Worm (Caenorhabditis elegans) whole organism, midembryonic: ENCODE measurements around the gene srw-62.

Experiments used
- T22C8.4 ChIP-seq: fragments of 200-800 bp; sonication (Bioruptor generic); IDR thresholded peaks from 2 replicates; pipeline ENCODE4 v1.3.6; 2022; ENCODE audit warnings: missing genetic modification characterization, missing compliant biosample characterization
- cog-1 ChIP-seq: sonication (generic microtip); optimal IDR thresholded peaks from 2 replicates; lab custom pipeline; 2016; ENCODE audit warnings: missing genetic modification characterization, missing compliant biosample characterization
- flt-1 ChIP-seq: fragments of 200-800 bp; sonication (Bioruptor generic); IDR thresholded peaks from 2 replicates; pipeline ENCODE4 v1.3.6; 2022; ENCODE audit warnings: missing genetic modification characterization, missing compliant biosample characterization
- klf-2 ChIP-seq: fragments of 200-800 bp; sonication (Bioruptor generic); conservative IDR thresholded peaks from 2 replicates; pipeline ENCODE4 v1.3.6; 2022; ENCODE audit warnings: missing genetic modification reagents, missing genetic modification characterization, missing compliant biosample characterization
- med-1 ChIP-seq: sonication (generic microtip); optimal IDR thresholded peaks from 2 replicates; lab custom pipeline; 2017; ENCODE audit warnings: missing genetic modification characterization, mild to moderate bottlenecking, missing compliant biosample characterization, antibody characterized with exemption, missing genetic modification reagents; ENCODE audit not compliant: insufficient read depth
- ref-1 ChIP-seq: fragments of 200-800 bp; sonication (Bioruptor generic); conservative IDR thresholded peaks from 2 replicates; pipeline ENCODE4 v1.3.6; 2022; ENCODE audit warnings: missing genetic modification reagents, missing genetic modification characterization, missing compliant biosample characterization
- tab-1 ChIP-seq: fragments of 200-800 bp; sonication (Bioruptor generic); IDR thresholded peaks from 2 replicates; pipeline ENCODE4 v1.3.6; 2022; ENCODE audit warnings: missing genetic modification characterization, missing compliant biosample characterization
- ztf-23 ChIP-seq: fragments of 200-800 bp; sonication (Bioruptor generic); IDR thresholded peaks from 2 replicates; pipeline ENCODE4 v1.3.6; 2022; ENCODE audit warnings: missing genetic modification reagents, missing genetic modification characterization, missing compliant biosample characterization
- ztf-29 ChIP-seq: fragments of 200-800 bp; sonication (Bioruptor generic); IDR thresholded peaks from 2 replicates; pipeline ENCODE4 v1.3.6; 2022; ENCODE audit warnings: missing genetic modification reagents, missing genetic modification characterization, missing compliant biosample characterization

The srw-62 gene

DNA sequence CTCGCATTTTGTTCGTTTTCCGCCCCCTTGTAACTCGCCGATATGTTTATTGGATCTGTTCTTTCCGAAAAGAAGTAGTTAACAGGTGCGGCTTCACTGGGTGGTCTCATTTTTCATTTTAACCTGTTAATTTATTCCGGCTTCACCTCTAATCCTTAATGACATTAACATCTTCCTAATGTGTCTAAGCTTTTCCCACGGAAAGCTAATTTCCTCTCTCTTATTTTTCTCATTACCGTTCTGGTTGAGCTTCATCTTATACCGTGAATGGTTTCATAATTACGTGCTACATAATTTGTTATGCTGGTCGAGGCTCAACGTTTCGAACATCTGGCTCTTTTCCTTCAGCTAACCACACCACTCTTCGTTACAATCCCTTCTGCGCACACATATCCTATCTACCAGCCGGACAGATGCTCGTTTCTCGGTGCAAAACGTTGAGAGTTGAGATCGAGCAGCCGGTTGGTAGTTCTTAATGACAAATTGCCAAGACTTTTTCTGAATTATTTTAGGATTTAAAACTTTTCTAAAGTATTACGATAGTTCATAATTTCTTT, 15.8 kb upstream of the srw-62 start:
- TF ChIP-seq klf-2 (GFP tag; lab: Robert Waterston, UW): no peak
- no peak for TF ChIP-seq med-1 (GFP tag; lab: Kevin White, UChicago)
- no peak for TF ChIP-seq ref-1 (GFP tag; lab: Robert Waterston, UW)
- peak; percentile 85 for TF ChIP-seq cog-1 (tag; lab: Kevin White, UChicago)

DNA sequence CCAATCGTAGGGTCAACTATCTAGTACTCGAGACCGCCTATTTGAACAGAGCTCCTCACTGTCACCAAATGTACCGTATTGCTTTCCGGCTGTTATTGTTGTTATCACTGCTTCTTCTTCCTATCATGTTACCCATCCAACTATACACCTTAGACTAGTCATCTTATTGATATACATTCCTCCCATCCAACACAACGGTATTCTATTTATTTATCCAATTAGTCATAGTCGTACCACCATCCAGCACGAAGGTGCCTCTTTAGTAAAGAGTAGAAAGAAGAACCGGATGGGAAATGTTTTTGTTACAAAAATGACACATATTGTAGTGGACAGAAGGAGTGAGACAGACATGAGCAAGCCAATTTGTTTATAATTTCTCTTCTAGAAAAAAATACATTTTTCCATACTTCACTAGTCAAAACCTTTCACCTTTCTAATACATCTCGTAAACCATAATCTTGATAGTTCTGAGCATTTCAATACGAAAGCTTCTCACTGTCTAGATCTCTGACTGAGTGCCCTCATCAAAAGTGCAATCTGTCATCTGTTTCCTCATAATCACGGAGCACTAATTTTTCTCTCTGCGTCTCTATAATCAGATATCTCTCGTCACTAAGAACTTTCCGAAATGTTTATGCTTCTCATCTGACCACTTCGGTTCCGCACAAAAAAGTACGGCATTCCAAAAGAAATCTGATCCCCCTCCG, 14.9 kb upstream of the srw-62 start:
- TF ChIP-seq ref-1 (GFP tag; lab: Robert Waterston, UW): no peak
- TF ChIP-seq cog-1 (tag; lab: Kevin White, UChicago): no peak
- no peak for TF ChIP-seq ztf-23 (GFP tag; lab: Robert Waterston, UW)
- TF ChIP-seq med-1 (GFP tag; lab: Kevin White, UChicago): no peak
- no peak for TF ChIP-seq T22C8.4 (GFP tag; lab: Robert Waterston, UW)
- TF ChIP-seq ztf-29: no peak
- no peak for TF ChIP-seq flt-1
- no peak for TF ChIP-seq klf-2 (GFP tag; lab: Robert Waterston, UW)
- TF ChIP-seq tab-1 (GFP tag; lab: Robert Waterston, UW): no peak

DNA sequence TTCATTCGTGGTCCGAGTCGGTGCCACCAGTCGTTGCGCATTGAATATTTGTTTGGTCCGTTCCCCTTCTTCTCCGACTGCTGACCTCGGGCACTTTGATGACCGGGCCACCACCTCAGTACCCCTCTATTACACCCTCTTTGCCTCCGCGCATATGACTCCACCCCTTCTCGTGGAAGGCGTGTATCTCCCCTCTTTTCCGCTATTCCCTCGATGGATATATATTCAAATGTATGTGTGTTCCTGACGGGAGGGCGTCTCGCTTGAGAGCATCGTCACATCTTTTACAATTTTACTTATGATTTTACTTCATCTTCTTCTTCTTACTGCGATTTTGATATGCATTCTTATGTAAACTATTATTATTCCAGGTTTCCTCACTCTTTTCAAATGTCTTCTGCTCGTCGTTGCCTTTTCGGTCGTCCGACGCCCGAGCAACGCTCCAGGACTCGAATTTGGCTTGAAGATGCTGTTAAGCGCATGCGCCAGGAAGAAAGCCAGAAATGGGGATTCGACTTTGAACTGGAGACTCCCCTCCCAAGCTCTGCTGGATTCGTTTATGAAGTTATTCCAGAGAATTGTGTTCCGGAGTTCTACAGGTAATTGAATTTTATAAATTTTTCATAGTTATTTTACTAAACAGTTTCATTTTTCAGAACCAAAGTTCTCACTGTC, 14.2 kb upstream of the srw-62 start, which contains the start of gene cki-1:
TSS of gene cki-1 (plus strand) at position 372 of the 675 bp plus-strand sequence.
- TF ChIP-seq tab-1 (GFP tag; lab: Robert Waterston, UW) (0 out of 2 replicates have a peak, but pooled peaks have one; percentile 48), T22C8.4 (GFP tag; lab: Robert Waterston, UW) (no peak), med-1 (GFP tag; lab: Kevin White, UChicago) (no peak), ztf-29 (no peak), flt-1 (peak; percentile 58), ref-1 (GFP tag; lab: Robert Waterston, UW) (no peak), cog-1 (tag; lab: Kevin White, UChicago) (no peak), ztf-23 (GFP tag; lab: Robert Waterston, UW) (peak; percentile 61; the same call in 1 of the 2 replicates), klf-2 (GFP tag; lab: Robert Waterston, UW) (no peak)

- TF ChIP-seq flt-1 (peak; percentile 61; the same call in 1 of the 2 replicates), cog-1 (tag; lab: Kevin White, UChicago) (peak; percentile 36), ztf-29 (0 out of 2 replicates have a peak, but pooled peaks have one; percentile 26), tab-1 (GFP tag; lab: Robert Waterston, UW) (no peak), T22C8.4 (GFP tag; lab: Robert Waterston, UW) (no peak), med-1 (GFP tag; lab: Kevin White, UChicago) (no peak), ref-1 (GFP tag; lab: Robert Waterston, UW) (no peak), ztf-23 (GFP tag; lab: Robert Waterston, UW) (no peak), klf-2 (GFP tag; lab: Robert Waterston, UW) (0 out of 2 replicates have a peak, but pooled peaks have one; percentile 43)
Observed at ce11 chrII:7812332-7812731, 12.9 kb upstream of the srw-62 start.

ce11 chrII:7813237-7813636, 12.0 kb upstream of the srw-62 start:
- TF ChIP-seq cog-1 (tag; lab: Kevin White, UChicago) (no peak), tab-1 (GFP tag; lab: Robert Waterston, UW) (no peak), T22C8.4 (GFP tag; lab: Robert Waterston, UW) (0 out of 2 replicates have a peak, but pooled peaks have one; percentile 25)

DNA sequence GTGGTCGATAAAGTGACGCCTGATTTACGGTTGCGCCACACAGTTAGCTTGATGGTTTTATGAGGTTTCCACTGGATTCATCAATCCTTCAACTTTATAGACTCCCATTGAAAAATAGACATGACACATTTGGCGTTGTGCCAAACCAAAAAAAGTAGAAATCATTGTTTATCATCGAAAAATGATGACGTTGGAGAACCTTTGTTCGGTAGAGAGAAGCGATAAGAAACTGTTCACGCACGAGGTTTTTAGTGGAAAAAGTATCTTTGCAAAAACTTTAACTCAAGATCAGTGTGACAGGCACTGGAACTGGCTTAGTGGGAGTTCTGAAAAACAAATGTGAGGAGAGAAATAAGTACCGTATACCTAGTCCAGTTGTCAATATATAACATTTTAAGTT, 11.6 kb upstream of the srw-62 start:
- TF ChIP-seq ztf-23 (GFP tag; lab: Robert Waterston, UW) (no peak), ref-1 (GFP tag; lab: Robert Waterston, UW) (no peak), cog-1 (tag; lab: Kevin White, UChicago) (no peak), klf-2 (GFP tag; lab: Robert Waterston, UW) (no peak), T22C8.4 (GFP tag; lab: Robert Waterston, UW) (no peak), ztf-29 (no peak), med-1 (GFP tag; lab: Kevin White, UChicago) (no peak), flt-1 (no peak), tab-1 (GFP tag; lab: Robert Waterston, UW) (no peak)

DNA sequence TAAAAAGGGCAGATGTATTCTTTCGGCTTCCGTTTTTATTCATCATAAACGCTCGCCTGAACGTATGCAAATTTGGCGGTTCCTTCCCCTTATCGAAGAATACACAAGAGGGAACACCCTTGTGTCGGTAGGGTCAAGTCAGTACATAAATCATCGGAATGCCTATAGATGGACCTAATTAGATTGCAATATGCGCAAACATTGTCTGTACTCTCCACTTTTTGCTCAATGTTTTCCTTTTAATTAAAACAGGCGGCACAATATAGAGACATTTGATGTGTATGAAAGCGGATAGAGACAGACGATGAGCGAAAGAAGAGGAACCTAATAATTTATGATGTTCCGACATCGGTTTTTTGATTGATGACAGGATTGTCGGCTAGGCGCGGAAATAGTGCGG, 11.0 kb upstream of the srw-62 start:
- TF ChIP-seq ztf-29: no peak
- TF ChIP-seq cog-1 (tag; lab: Kevin White, UChicago): peak; percentile 57
- TF ChIP-seq tab-1 (GFP tag; lab: Robert Waterston, UW): 0 out of 2 replicates have a peak, but pooled peaks have one; percentile 32

DNA sequence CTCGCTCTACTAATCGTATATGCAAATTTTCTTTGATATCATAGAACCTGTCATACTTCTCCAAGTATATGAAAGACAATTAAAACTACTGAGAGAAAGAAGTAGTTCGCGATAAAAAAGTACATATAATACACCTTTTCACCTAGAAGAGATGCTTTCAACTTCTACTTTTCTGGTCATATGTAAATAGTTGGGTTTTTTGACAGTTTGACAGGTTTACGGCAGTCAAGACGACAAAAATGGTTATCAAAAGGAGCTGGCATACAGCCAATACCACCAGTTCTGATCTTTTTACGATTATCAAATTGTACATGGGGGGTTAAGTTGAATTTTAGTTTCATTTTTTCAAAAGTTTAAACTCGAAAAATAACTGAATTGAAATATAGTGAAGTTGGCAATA, 10.3 kb upstream of the srw-62 start:
- TF ChIP-seq ztf-29 (no peak), klf-2 (GFP tag; lab: Robert Waterston, UW) (no peak), cog-1 (tag; lab: Kevin White, UChicago) (no peak), T22C8.4 (GFP tag; lab: Robert Waterston, UW) (no peak), ref-1 (GFP tag; lab: Robert Waterston, UW) (no peak), flt-1 (no peak), med-1 (GFP tag; lab: Kevin White, UChicago) (no peak), tab-1 (GFP tag; lab: Robert Waterston, UW) (no peak), ztf-23 (GFP tag; lab: Robert Waterston, UW) (no peak)

DNA sequence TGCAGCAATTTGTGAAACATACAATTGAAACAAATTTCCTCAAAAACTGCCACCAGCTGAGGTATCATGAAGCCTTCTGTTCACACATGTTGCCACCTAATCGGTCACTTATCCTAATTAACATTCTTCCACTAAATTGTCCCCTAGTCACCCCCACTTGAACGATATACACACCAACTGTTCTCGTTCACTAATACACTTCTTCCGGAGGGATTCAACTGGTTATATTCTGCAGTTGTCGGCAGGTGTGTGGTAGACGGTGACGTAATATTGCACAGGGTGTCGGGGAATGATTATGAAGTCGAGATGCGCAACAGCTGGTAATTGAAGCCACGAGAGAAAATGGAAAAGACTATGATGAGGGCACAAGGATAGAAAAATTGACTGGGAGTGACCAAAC, 9.8 kb upstream of the srw-62 start:
- TF ChIP-seq ztf-23 (GFP tag; lab: Robert Waterston, UW): no peak
- no peak for TF ChIP-seq med-1 (GFP tag; lab: Kevin White, UChicago)
- no peak for TF ChIP-seq ztf-29
- TF ChIP-seq klf-2 (GFP tag; lab: Robert Waterston, UW): no peak
- TF ChIP-seq ref-1 (GFP tag; lab: Robert Waterston, UW): no peak
- TF ChIP-seq T22C8.4 (GFP tag; lab: Robert Waterston, UW): no peak
- no peak for TF ChIP-seq flt-1
- TF ChIP-seq cog-1 (tag; lab: Kevin White, UChicago): no peak
- TF ChIP-seq tab-1 (GFP tag; lab: Robert Waterston, UW): no peak
